Worm (Caenorhabditis elegans) whole organism, early embryonic: ENCODE data around the gene F58G1.7.

Experiments
- B0310.2 ChIP-seq: sonication (generic microtip); optimal IDR thresholded peaks from 2 replicates; lab custom pipeline; 2016; ENCODE audit warnings: mild to moderate bottlenecking, missing genetic modification characterization, missing compliant biosample characterization
- F13C5.2 ChIP-seq: sonication (generic microtip); optimal IDR thresholded peaks from 2 replicates; lab custom pipeline; 2017; ENCODE audit warnings: mild to moderate bottlenecking, missing genetic modification characterization, inconsistent platforms, missing compliant biosample characterization
- aly-1 ChIP-seq: sonication (generic microtip); optimal IDR thresholded peaks from 2 replicates; lab custom pipeline; 2016; ENCODE audit warnings: missing genetic modification characterization, missing compliant biosample characterization
- ceh-13 ChIP-seq: fragments of 200-800 bp; sonication (Bioruptor generic); optimal IDR thresholded peaks from 2 replicates; lab custom pipeline; 2018; ENCODE audit warnings: mild to moderate bottlenecking, missing genetic modification characterization, missing compliant biosample characterization
- ceh-36 ChIP-seq: sonication (generic microtip); optimal IDR thresholded peaks from 2 replicates; lab custom pipeline; 2016; ENCODE audit warnings: missing genetic modification characterization, inconsistent platforms, missing compliant biosample characterization
- flt-1 ChIP-seq: fragments of 200-800 bp; sonication (Bioruptor generic); IDR thresholded peaks from 2 replicates; pipeline ENCODE4 v1.3.6; 2022; ENCODE audit warnings: missing genetic modification characterization, missing compliant biosample characterization
- hmbx-1 ChIP-seq: sonication (generic microtip); optimal IDR thresholded peaks from 2 replicates; lab custom pipeline; 2016; ENCODE audit warnings: mild to moderate bottlenecking, missing genetic modification characterization, missing compliant biosample characterization
- hmg-4 ChIP-seq: fragments of 200-800 bp; sonication (Bioruptor generic); optimal IDR thresholded peaks from 2 replicates; lab custom pipeline; 2018; ENCODE audit warnings: mild to moderate bottlenecking, missing genetic modification characterization, missing compliant biosample characterization
- hnd-1 ChIP-seq: sonication (generic microtip); optimal IDR thresholded peaks from 2 replicates; lab custom pipeline; 2016; ENCODE audit warnings: missing genetic modification characterization, missing compliant biosample characterization
- pes-1 ChIP-seq: fragments of 200-800 bp; sonication (Bioruptor generic); IDR thresholded peaks from 2 replicates; pipeline ENCODE4 v1.3.6; 2022; ENCODE audit warnings: missing genetic modification reagents, missing genetic modification characterization, missing compliant biosample characterization
- scrt-1 ChIP-seq: fragments of 200-800 bp; sonication (Bioruptor generic); IDR thresholded peaks from 2 replicates; pipeline ENCODE4 v1.3.6; 2022; ENCODE audit warnings: missing genetic modification characterization, missing compliant biosample characterization
- sea-1 ChIP-seq: fragments of 200-800 bp; sonication (Bioruptor generic); conservative IDR thresholded peaks from 2 replicates; pipeline ENCODE4 v1.3.6; 2022; ENCODE audit warnings: missing genetic modification characterization, missing compliant biosample characterization
- tbx-11 ChIP-seq: fragments of 200-800 bp; sonication (Bioruptor generic); IDR thresholded peaks from 2 replicates; pipeline ENCODE4 v1.3.6; 2022; ENCODE audit warnings: missing genetic modification characterization, missing compliant biosample characterization
- tbx-37 ChIP-seq: fragments of 200-800 bp; sonication (Bioruptor generic); conservative IDR thresholded peaks from 2 replicates; pipeline ENCODE4 v1.3.6; 2022; ENCODE audit warnings: missing genetic modification reagents, missing genetic modification characterization, missing compliant biosample characterization
- tra-4 ChIP-seq: sonication (generic microtip); optimal IDR thresholded peaks from 2 replicates; lab custom pipeline; 2017; ENCODE audit warnings: missing genetic modification characterization, missing compliant biosample characterization

The F58G1.7 gene

DNA sequence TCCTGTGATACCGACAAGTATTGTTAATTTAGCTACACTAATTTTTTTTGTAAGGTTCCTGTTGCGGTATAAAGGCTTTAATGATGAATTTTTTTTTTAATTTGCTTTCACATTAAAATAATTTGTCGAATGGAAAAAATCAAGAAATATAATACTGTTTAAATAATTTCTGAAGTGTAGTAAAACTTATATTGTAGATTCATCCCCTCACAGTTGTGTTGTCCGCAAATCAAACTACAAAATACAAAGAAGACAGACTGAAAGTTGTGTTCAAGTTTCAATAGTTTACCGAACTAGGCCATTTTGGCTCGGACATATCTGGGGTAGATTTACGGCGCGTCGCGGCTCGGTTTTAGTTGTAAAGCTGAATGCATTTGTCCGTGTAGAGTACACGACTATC lies 50.7 kb downstream of the F58G1.7 start:
- no peak for TF ChIP-seq hmbx-1 (tag; lab: Kevin White, UChicago)
- no peak for TF ChIP-seq ceh-13
- TF ChIP-seq tbx-37 (GFP tag; lab: Robert Waterston, UW), result no peak
- no peak for TF ChIP-seq B0310.2 (tag; lab: Kevin White, UChicago)
- TF ChIP-seq ceh-36 (tag; lab: Kevin White, UChicago), result no peak
- no peak for TF ChIP-seq pes-1 (GFP tag; lab: Robert Waterston, UW)
- TF ChIP-seq F13C5.2 (tag; lab: Kevin White, UChicago), result no peak
- no peak for TF ChIP-seq hmg-4
- no peak for TF ChIP-seq sea-1 (GFP tag; lab: Robert Waterston, UW)
- TF ChIP-seq scrt-1 (GFP tag; lab: Robert Waterston, UW), result no peak
- TF ChIP-seq tbx-11 (GFP tag; lab: Robert Waterston, UW), result no peak
- no peak for TF ChIP-seq aly-1 (tag; lab: Kevin White, UChicago)
- TF ChIP-seq hnd-1 (tag; lab: Kevin White, UChicago), result no peak

ce11 chrII:12896666-12897065 lies 51.4 kb downstream of the F58G1.7 start:
- TF ChIP-seq ceh-36 (tag; lab: Kevin White, UChicago) (no peak), scrt-1 (GFP tag; lab: Robert Waterston, UW) (no peak), hmbx-1 (tag; lab: Kevin White, UChicago) (no peak), tbx-37 (GFP tag; lab: Robert Waterston, UW) (no peak)

DNA sequence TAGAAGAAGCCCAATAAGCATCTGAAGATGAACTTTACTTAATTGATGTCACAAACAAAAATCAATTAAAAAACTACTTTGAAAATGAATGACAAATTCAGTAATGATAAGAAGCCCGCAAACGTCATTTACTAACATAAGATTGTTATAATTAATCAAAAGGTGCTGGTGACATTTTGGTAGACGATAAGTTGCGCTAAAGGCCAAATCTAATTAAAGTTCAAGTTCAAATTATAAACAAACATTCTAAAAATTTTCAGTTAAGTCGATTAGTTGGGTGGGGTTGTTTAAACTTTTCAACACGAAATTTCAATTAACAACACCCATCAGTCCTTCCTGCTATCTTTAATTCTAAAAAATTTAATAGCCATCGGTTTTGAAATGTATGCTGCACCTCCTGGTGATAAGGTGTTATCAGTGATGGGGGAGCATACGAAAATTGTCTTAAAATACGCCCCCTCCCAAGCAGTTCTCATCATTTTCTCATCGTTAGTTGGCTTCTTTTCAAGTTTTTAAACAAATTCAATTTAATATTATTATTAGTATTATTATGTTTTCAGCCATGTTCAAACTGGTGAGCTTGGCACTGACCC lies 52.9 kb downstream of the F58G1.7 start, which contains the start of the genes clec-62 and clec-63:
Gene clec-62, minus strand, starts transcription at position 51 of the 593 bp plus-strand sequence.
Gene clec-63, plus strand, starts transcription at position 561 of the 593 bp plus-strand sequence.
- TF ChIP-seq B0310.2 (tag; lab: Kevin White, UChicago) (no peak), tra-4 (tag; lab: Kevin White, UChicago) (no peak), hnd-1 (tag; lab: Kevin White, UChicago) (no peak), ceh-13 (no peak), pes-1 (GFP tag; lab: Robert Waterston, UW) (no peak), tbx-37 (GFP tag; lab: Robert Waterston, UW) (no peak), sea-1 (GFP tag; lab: Robert Waterston, UW) (no peak), aly-1 (tag; lab: Kevin White, UChicago) (no peak), flt-1 (GFP tag; lab: Robert Waterston, UW) (no peak)
